Fruit fly (Drosophila melanogaster): ENCODE data around the gene CG32487.

DNA sequence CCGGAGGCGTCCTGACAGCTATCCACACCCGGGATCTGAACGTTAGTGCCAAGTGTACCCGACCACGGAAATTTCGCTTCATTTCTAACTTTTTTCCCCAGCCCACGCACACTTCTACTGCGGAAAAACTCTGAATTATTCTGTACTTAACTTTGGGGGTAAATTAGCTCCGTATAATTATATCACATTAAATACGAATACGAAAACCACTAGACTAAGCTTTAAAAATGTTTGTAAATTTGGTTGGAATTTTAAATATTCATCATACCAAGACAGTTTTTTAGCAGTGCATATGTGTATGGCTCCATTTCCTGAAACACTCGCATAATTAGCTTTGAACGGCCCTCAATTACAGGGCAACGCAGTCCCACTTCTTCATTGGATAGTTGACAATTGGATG lies 3.6 kb downstream of the CG32487 start:
- TF ChIP-seq CTCF (optimal IDR thresholded peaks at IDR 0.05), result no peak
- TF ChIP-seq CG8478 (optimal IDR thresholded peaks at IDR 0.05), result no peak
